Worm (Caenorhabditis elegans): Measurements from ENCODE around the gene trr-1.

- TF ChIP-seq sea-1 (GFP tag; conservative IDR thresholded peaks at IDR 0.05) (no peak), ama-1 (optimal IDR thresholded peaks at IDR 0.05) (no peak), flt-1 (GFP tag; IDR thresholded peaks at IDR 0.05) (no peak), aly-1 (tag; optimal IDR thresholded peaks at IDR 0.05) (no peak), hmbx-1 (tag; optimal IDR thresholded peaks at IDR 0.05) (no peak), B0310.2 (tag; optimal IDR thresholded peaks at IDR 0.05) (no peak), hnd-1 (tag; optimal IDR thresholded peaks at IDR 0.05) (no peak)
Measured at ce11 chrII:11642025-11642424, 33.7 kb downstream of the trr-1 start.

Measured in whole organism, early embryonic.